Worm (Caenorhabditis elegans): ENCODE results near the gene ugt-52.

DNA sequence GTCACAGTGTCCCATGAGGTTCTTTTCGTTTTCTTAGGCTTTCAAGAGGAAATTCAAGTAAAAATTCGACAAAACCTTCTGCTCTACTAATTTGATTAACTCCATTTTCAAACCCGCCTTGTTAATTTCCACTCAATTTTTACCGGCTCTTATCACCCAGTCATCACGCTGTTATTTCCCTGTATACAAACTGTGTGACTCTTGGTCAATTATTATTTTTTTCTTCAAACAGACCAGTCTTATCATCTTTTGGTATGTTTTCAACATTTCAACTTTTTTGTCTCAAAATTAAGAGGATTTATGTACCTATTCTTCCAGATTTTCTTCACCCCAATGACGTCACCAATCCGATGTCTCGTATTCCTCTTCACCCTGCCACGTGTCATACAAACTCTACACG is at the start of gene ugt-52:
- TF ChIP-seq ztf-23 (GFP tag; IDR thresholded peaks at IDR 0.05) (no peak), T22C8.4 (GFP tag; IDR thresholded peaks at IDR 0.05) (no peak), klf-2 (GFP tag; conservative IDR thresholded peaks at IDR 0.05) (no peak), ztf-29 (GFP tag; IDR thresholded peaks at IDR 0.05) (no peak), ref-1 (GFP tag; conservative IDR thresholded peaks at IDR 0.05) (no peak), flt-1 (GFP tag; IDR thresholded peaks at IDR 0.05) (no peak), med-1 (GFP tag; optimal IDR thresholded peaks at IDR 0.05; ENCODE audit: insufficient read depth) (no peak), cog-1 (tag; optimal IDR thresholded peaks at IDR 0.05) (no peak)

Data from whole organism, midembryonic.